Worm (Caenorhabditis elegans) whole organism, young adult: ENCODE measurements around the gene daf-11.

Experiments used
- B0336.3 ChIP-seq: fragments of 200-800 bp; sonication (Bioruptor generic); IDR thresholded peaks from 2 replicates; pipeline ENCODE4 v1.3.6; 2022; ENCODE audit warnings: missing genetic modification characterization, missing compliant biosample characterization
- F23B12.7 ChIP-seq: sonication (generic microtip); optimal IDR thresholded peaks from 2 replicates; lab custom pipeline; 2017; ENCODE audit warnings: missing genetic modification characterization, mild to moderate bottlenecking, missing compliant biosample characterization, antibody characterized with exemption, moderate library complexity; ENCODE audit not compliant: insufficient read depth
- F37B4.10 ChIP-seq: fragments of 200-800 bp; sonication (Bioruptor generic); IDR thresholded peaks from 2 replicates; pipeline ENCODE4 v1.3.6; 2022; ENCODE audit warnings: missing genetic modification characterization, missing compliant biosample characterization
- F49E8.2 ChIP-seq: sonication (generic microtip); optimal IDR thresholded peaks from 3 replicates; lab custom pipeline; 2017; ENCODE audit warnings: missing genetic modification characterization, mild to moderate bottlenecking, missing compliant biosample characterization, antibody characterized with exemption, moderate library complexity; ENCODE audit not compliant: insufficient read depth
- F52B5.7 ChIP-seq: sonication (generic microtip); optimal IDR thresholded peaks from 2 replicates; lab custom pipeline; 2016; ENCODE audit warnings: mild to moderate bottlenecking, missing genetic modification characterization, missing compliant biosample characterization
- F57C9.4 ChIP-seq: sonication (generic microtip); optimal IDR thresholded peaks from 2 replicates; lab custom pipeline; 2017; ENCODE audit warnings: mild to moderate bottlenecking, missing genetic modification characterization, missing compliant biosample characterization
- Y53G8AR.9 ChIP-seq: fragments of 200-800 bp; sonication (Bioruptor generic); conservative IDR thresholded peaks from 2 replicates; pipeline ENCODE4 v1.3.6; 2022; ENCODE audit warnings: missing genetic modification reagents, missing genetic modification characterization, missing compliant biosample characterization
- ZK185.1 ChIP-seq: sonication (generic microtip); optimal IDR thresholded peaks from 2 replicates; lab custom pipeline; 2016; ENCODE audit warnings: mild to moderate bottlenecking, missing genetic modification characterization, missing compliant biosample characterization; ENCODE audit not compliant: poor library complexity, severe bottlenecking
- ama-1 ChIP-seq, 3 experiments: fragments of 150-350 bp in 1 of 3; sonication (generic microtip) in 2 of 3; optimal IDR thresholded peaks; 2 replicates each; lab custom pipeline; 2014 to 2018; ENCODE audit warnings: missing biosample characterization in 2 of 3, missing genetic modification characterization in 2 of 3, missing genetic modification reagents in 2 of 3
- attf-3 ChIP-seq: fragments of 200-800 bp; sonication (Bioruptor generic); conservative IDR thresholded peaks from 2 replicates; pipeline ENCODE4 v1.3.6; 2022; ENCODE audit warnings: missing genetic modification reagents, missing genetic modification characterization, missing compliant biosample characterization
- attf-5 ChIP-seq: fragments of 200-800 bp; sonication (Bioruptor generic); optimal IDR thresholded peaks from 2 replicates; lab custom pipeline; 2018; ENCODE audit warnings: mild to moderate bottlenecking, missing genetic modification characterization, missing compliant biosample characterization
- ccch-3 ChIP-seq: fragments of 200-800 bp; sonication (Bioruptor generic); optimal IDR thresholded peaks from 2 replicates; lab custom pipeline; 2018; ENCODE audit warnings: mild to moderate bottlenecking, missing genetic modification characterization, missing compliant biosample characterization
- cebp-1 ChIP-seq, 2 experiments: fragments of 200-800 bp in 1 of 2; sonication (Bioruptor generic) in 1 of 2; sonication (generic microtip) in 1 of 2; IDR thresholded peaks in 1 of 2; optimal IDR thresholded peaks in 1 of 2; 2 replicates each; pipeline versions ENCODE4 v1.3.6 to Lab custom; 2017 to 2022; ENCODE audit warnings: missing compliant biosample characterization in 2 of 2, missing genetic modification characterization in 2 of 2, mild to moderate bottlenecking in 1 of 2, missing genetic modification reagents in 1 of 2, moderate library complexity in 1 of 2
- cebp-2 ChIP-seq: fragments of 200-800 bp; sonication (Bioruptor generic); IDR thresholded peaks from 2 replicates; pipeline ENCODE4 v1.3.6; 2022; ENCODE audit warnings: missing genetic modification characterization, missing compliant biosample characterization
- ceh-79 ChIP-seq: sonication (generic microtip); optimal IDR thresholded peaks from 2 replicates; lab custom pipeline; 2017; ENCODE audit warnings: mild to moderate bottlenecking, missing genetic modification characterization, missing compliant biosample characterization
- egrh-3 ChIP-seq: fragments of 200-800 bp; sonication (Bioruptor generic); IDR thresholded peaks from 2 replicates; pipeline ENCODE4 v1.3.6; 2022; ENCODE audit warnings: missing genetic modification reagents, missing genetic modification characterization, missing compliant biosample characterization
- fkh-3 ChIP-seq: sonication (generic microtip); optimal IDR thresholded peaks from 2 replicates; lab custom pipeline; 2016; ENCODE audit warnings: mild to moderate bottlenecking, missing genetic modification characterization, missing compliant biosample characterization
- gei-17 ChIP-seq: fragments of 200-800 bp; sonication (Bioruptor generic); optimal IDR thresholded peaks from 2 replicates; lab custom pipeline; 2018; ENCODE audit warnings: mild to moderate bottlenecking, missing genetic modification characterization, missing compliant biosample characterization
- him-1 ChIP-seq: sonication (generic microtip); optimal IDR thresholded peaks from 2 replicates; lab custom pipeline; 2016; ENCODE audit warnings: missing genotype, missing genetic modification reagents, missing genetic modification characterization, missing compliant biosample characterization
- hlh-26 ChIP-seq: fragments of 200-800 bp; sonication (Bioruptor generic); conservative IDR thresholded peaks from 2 replicates; pipeline ENCODE4 v1.3.6; 2022; ENCODE audit warnings: missing genetic modification reagents, missing genetic modification characterization, missing compliant biosample characterization
- hmg-1.2 ChIP-seq: fragments of 200-800 bp; sonication (Bioruptor generic); IDR thresholded peaks from 2 replicates; pipeline ENCODE4 v1.3.6; 2022; ENCODE audit warnings: missing genetic modification reagents, missing genetic modification characterization, missing compliant biosample characterization
- hmg-20 ChIP-seq: fragments of 200-800 bp; sonication (Bioruptor generic); IDR thresholded peaks from 2 replicates; pipeline ENCODE4 v1.3.6; 2022; ENCODE audit warnings: missing genetic modification reagents, missing genetic modification characterization, missing compliant biosample characterization
- hsf-1 ChIP-seq: fragments of 200-800 bp; sonication (Bioruptor generic); IDR thresholded peaks from 2 replicates; pipeline ENCODE4 v1.3.6; 2022; ENCODE audit warnings: missing genetic modification reagents, missing genetic modification characterization, missing compliant biosample characterization
- let-526 ChIP-seq: fragments of 200-800 bp; sonication (Bioruptor generic); IDR thresholded peaks from 2 replicates; pipeline ENCODE4 v1.3.6; 2022; ENCODE audit warnings: missing genetic modification reagents, missing genetic modification characterization, missing compliant biosample characterization
- lir-1 ChIP-seq: fragments of 200-800 bp; sonication (Bioruptor generic); conservative IDR thresholded peaks from 2 replicates; pipeline ENCODE4 v1.3.6; 2022; ENCODE audit warnings: missing genetic modification reagents, missing genetic modification characterization, missing compliant biosample characterization
- madf-6 ChIP-seq: fragments of 200-800 bp; sonication (Bioruptor generic); IDR thresholded peaks from 2 replicates; pipeline ENCODE4 v1.3.6; 2022; ENCODE audit warnings: missing genetic modification reagents, missing genetic modification characterization, missing compliant biosample characterization
- mxl-1 ChIP-seq: sonication (generic microtip); optimal IDR thresholded peaks from 2 replicates; lab custom pipeline; 2016; ENCODE audit warnings: missing genetic modification characterization, missing compliant biosample characterization
- nfya-1 ChIP-seq: sonication (generic microtip); optimal IDR thresholded peaks from 2 replicates; lab custom pipeline; 2017; ENCODE audit warnings: antibody characterized with exemption, missing compliant biosample characterization, missing genetic modification characterization, borderline replicate concordance; ENCODE audit not compliant: insufficient read depth
- nhr-120 ChIP-seq: fragments of 200-800 bp; sonication (Bioruptor generic); IDR thresholded peaks from 2 replicates; pipeline ENCODE4 v1.3.6; 2022; ENCODE audit warnings: missing genetic modification characterization, missing compliant biosample characterization
- nhr-179 ChIP-seq: sonication (generic microtip); optimal IDR thresholded peaks from 2 replicates; lab custom pipeline; 2016; ENCODE audit warnings: mild to moderate bottlenecking, missing genetic modification characterization, missing compliant biosample characterization
- nhr-80 ChIP-seq: sonication (generic microtip); optimal IDR thresholded peaks from 2 replicates; lab custom pipeline; 2016; ENCODE audit warnings: missing genetic modification characterization, missing compliant biosample characterization
- pbrm-1 ChIP-seq: fragments of 200-800 bp; sonication (Bioruptor generic); IDR thresholded peaks from 2 replicates; pipeline ENCODE4 v1.3.6; 2022; ENCODE audit warnings: missing genetic modification reagents, missing genetic modification characterization, missing compliant biosample characterization
- rcor-1 ChIP-seq: fragments of 200-800 bp; sonication (Bioruptor generic); IDR thresholded peaks from 2 replicates; pipeline ENCODE4 v1.3.6; 2022; ENCODE audit warnings: missing genetic modification reagents, missing genetic modification characterization, missing compliant biosample characterization
- rec-8 ChIP-seq, 2 experiments: sonication (generic microtip); optimal IDR thresholded peaks; 2 replicates each; lab custom pipeline; 2016; ENCODE audit warnings: mild to moderate bottlenecking in 2 of 2, missing genetic modification characterization in 2 of 2, missing genetic modification reagents in 2 of 2, missing genotype in 2 of 2, missing biosample characterization in 1 of 2, missing compliant biosample characterization in 1 of 2, moderate library complexity in 1 of 2
- repo-1 ChIP-seq: sonication (generic microtip); optimal IDR thresholded peaks from 2 replicates; lab custom pipeline; 2017; ENCODE audit warnings: mild to moderate bottlenecking, missing genetic modification characterization, missing compliant biosample characterization
- snpc-1.1 ChIP-seq: sonication (generic microtip); optimal IDR thresholded peaks from 2 replicates; lab custom pipeline; 2017; ENCODE audit warnings: missing genetic modification characterization, mild to moderate bottlenecking, missing compliant biosample characterization, antibody characterized with exemption, moderate library complexity, missing genotype, missing genetic modification reagents; ENCODE audit not compliant: insufficient read depth
- snpc-1.3 ChIP-seq: sonication (generic microtip); optimal IDR thresholded peaks from 2 replicates; lab custom pipeline; 2017; ENCODE audit warnings: missing genetic modification characterization, mild to moderate bottlenecking, missing compliant biosample characterization, antibody characterized with exemption, moderate library complexity, missing genotype, missing genetic modification reagents; ENCODE audit not compliant: insufficient read depth
- tlf-1 ChIP-seq: fragments of 200-800 bp; sonication (Bioruptor generic); optimal IDR thresholded peaks from 2 replicates; lab custom pipeline; 2018; ENCODE audit warnings: mild to moderate bottlenecking, missing genetic modification characterization, missing compliant biosample characterization
- unc-130 ChIP-seq: sonication (generic microtip); optimal IDR thresholded peaks from 2 replicates; lab custom pipeline; 2016; ENCODE audit warnings: missing genetic modification reagents, missing genetic modification characterization, missing compliant biosample characterization
- xnd-1 ChIP-seq: sonication (generic microtip); optimal IDR thresholded peaks from 2 replicates; lab custom pipeline; 2016; ENCODE audit warnings: missing genotype, missing genetic modification reagents, missing genetic modification characterization, missing compliant biosample characterization
- ztf-25 ChIP-seq: fragments of 200-800 bp; sonication (Bioruptor generic); IDR thresholded peaks from 2 replicates; pipeline ENCODE4 v1.3.6; 2022; ENCODE audit warnings: missing genetic modification reagents, missing genetic modification characterization, missing compliant biosample characterization
- ztf-3 ChIP-seq: fragments of 200-800 bp; sonication (Bioruptor generic); optimal IDR thresholded peaks from 2 replicates; lab custom pipeline; 2018; ENCODE audit warnings: mild to moderate bottlenecking, missing genetic modification characterization, missing compliant biosample characterization

Gene daf-11

DNA sequence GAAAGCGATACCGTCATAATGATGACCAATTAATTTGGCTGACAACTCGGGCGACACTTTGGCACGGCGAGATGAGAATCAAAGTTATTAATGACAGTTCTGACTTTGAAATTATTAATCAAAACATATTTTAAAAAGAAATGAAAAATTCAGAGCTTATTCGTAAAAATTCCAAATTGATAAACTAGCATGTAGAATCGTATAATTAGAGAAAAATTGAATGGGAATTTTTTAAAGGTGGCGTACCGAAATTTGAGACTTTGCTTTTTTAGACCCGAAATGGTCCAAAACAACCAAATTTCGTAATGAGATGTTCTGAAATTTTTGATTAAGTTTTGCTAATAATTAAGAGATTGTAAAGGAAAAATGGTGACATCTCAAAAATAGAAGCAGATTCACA, at the start of gene daf-11:
daf-11 (minus strand) TSS at position 101 of the 400 bp plus-strand sequence.
- TF ChIP-seq F37B4.10 (GFP tag; lab: Robert Waterston, UW) (no peak), lir-1 (no peak), ZK185.1 (no peak), Y53G8AR.9 (no peak), mxl-1 (tag; lab: Kevin White, UChicago) (no peak), cebp-2 (GFP tag; lab: Robert Waterston, UW) (no peak), ztf-25 (GFP tag; lab: Robert Waterston, UW) (no peak), ceh-79 (tag; lab: Kevin White, UChicago) (no peak), repo-1 (no peak), ama-1 (optimal IDR thresholded peaks at IDR 0.05; lab: Kevin White, UChicago) (no peak), ama-1 (GFP tag; optimal IDR thresholded peaks at IDR 0.05; lab: Kevin White, UChicago) (no peak), pbrm-1 (GFP tag; lab: Robert Waterston, UW) (no peak), attf-5 (GFP tag; lab: Kevin White, UChicago) (no peak), nfya-1 (no peak), tlf-1 (no peak), let-526 (GFP tag; lab: Robert Waterston, UW) (no peak), gei-17 (GFP tag; lab: Kevin White, UChicago) (no peak)

DNA sequence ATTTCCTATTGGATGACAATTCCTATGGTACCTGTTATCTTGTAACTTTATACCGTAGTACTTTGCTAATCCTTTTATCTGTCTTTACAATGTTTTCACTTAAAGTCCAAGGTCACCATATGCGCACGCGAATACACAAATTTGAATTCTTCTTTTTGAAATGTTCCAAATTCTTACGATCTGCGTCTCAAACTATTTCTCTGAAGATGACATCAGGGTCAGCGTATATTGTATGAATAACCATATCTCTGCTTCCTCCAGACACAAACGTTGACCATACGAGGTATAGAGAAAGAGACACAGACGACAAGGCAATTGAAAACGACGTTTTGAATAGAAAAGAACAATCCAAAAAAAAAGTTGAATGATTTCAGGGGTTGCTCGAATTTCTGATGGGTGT, 48.1 kb upstream of the daf-11 start:
- TF ChIP-seq nhr-80 (peak; percentile 14), him-1 (tag; lab: Kevin White, UChicago) (no peak)

DNA sequence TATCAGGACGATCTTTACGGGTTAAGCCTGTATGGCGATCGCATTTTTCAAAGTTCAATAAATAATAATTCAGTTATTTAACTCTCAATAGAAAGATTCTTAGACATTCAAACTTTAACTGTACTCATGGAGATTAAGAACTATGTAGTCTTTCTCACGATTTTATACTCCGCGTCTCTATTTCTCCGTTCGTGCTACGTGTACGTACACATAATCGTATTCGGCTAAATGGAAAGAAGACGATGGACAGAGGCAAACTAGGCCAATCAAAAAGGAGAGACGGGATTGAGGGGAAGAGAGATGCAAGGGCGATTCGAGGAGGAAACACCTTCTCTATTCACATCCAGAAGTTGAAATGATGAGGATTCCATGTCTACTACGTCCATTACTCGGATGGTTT, 47.5 kb upstream of the daf-11 start, which contains the start of gene bus-18:
bus-18 (plus strand) TSS at position 301 of the 400 bp plus-strand sequence.
- TF ChIP-seq egrh-3 (GFP tag; lab: Robert Waterston, UW) (no peak), snpc-1.3 (tag; lab: Kevin White, UChicago) (no peak), F49E8.2 (tag; lab: Kevin White, UChicago) (no peak), B0336.3 (no peak), ztf-25 (GFP tag; lab: Robert Waterston, UW) (no peak), ccch-3 (GFP tag; lab: Kevin White, UChicago) (no peak), rcor-1 (GFP tag; lab: Robert Waterston, UW) (no peak), fkh-3 (tag; lab: Kevin White, UChicago) (no peak)

DNA sequence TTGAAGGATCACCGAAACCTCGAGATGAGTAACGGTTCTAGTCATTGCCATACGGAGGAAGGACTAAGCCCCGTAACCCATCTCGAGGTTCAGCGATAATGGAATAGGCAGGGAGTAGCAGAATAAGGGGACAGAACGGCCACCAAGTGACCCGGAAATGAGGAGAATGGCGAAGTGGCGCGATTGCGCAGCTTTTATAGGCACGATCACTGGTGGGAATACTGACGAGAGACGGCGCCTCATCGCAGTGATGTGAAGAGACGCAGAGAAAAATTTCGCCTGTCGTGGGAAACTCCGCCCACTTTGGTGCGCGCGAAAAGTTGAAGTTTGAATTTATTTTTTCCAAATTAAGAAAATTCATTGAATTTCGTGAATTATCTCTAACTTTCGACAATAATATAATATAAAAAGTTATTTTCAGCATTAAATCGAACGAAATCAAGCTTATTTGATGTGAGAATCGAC, 44.2 kb upstream of the daf-11 start, which contains the start of gene F55A11.4:
F55A11.4 (plus strand) TSS at position 415 of the 465 bp plus-strand sequence.
- peak; percentile 39 for TF ChIP-seq snpc-1.3 (tag; lab: Kevin White, UChicago)
- TF ChIP-seq nhr-120, result no peak
- TF ChIP-seq nhr-179 (tag; lab: Kevin White, UChicago), result no peak
- no peak for TF ChIP-seq ceh-79 (tag; lab: Kevin White, UChicago)
- no peak for TF ChIP-seq hmg-20 (GFP tag; lab: Robert Waterston, UW)
- TF ChIP-seq F37B4.10 (GFP tag; lab: Robert Waterston, UW), result no peak
- TF ChIP-seq snpc-1.1 (tag; lab: Kevin White, UChicago), result peak; percentile 4
- TF ChIP-seq cebp-1 (GFP tag; IDR thresholded peaks at IDR 0.05; lab: Robert Waterston, UW), result no peak
- TF ChIP-seq cebp-1 (tag; optimal IDR thresholded peaks at IDR 0.05; lab: Kevin White, UChicago), result peak; percentile 11
- TF ChIP-seq attf-3, result no peak
- peak; percentile 99 for TF ChIP-seq hmg-1.2
- peak; percentile 38 for TF ChIP-seq xnd-1 (tag; lab: Kevin White, UChicago)
- TF ChIP-seq let-526 (GFP tag; lab: Robert Waterston, UW), result 0 out of 2 replicates have a peak, but pooled peaks have one; percentile 11
- no peak for TF ChIP-seq rec-8 (tag; optimal IDR thresholded peaks at IDR 0.05; lab: Kevin White, UChicago)
- no peak for TF ChIP-seq hlh-26 (GFP tag; lab: Robert Waterston, UW)
- peak; percentile 49 for TF ChIP-seq F52B5.7 (tag; lab: Kevin White, UChicago)
- peak; percentile 24 for TF ChIP-seq repo-1
- TF ChIP-seq F57C9.4 (tag; lab: Kevin White, UChicago), result no peak
- no peak for TF ChIP-seq ztf-3 (GFP tag; lab: Kevin White, UChicago)
- TF ChIP-seq unc-130 (GFP tag; lab: Kevin White, UChicago), result no peak
- TF ChIP-seq madf-6 (GFP tag; lab: Robert Waterston, UW), result peak; percentile 81
- TF ChIP-seq F23B12.7 (tag; lab: Kevin White, UChicago), result no peak
- TF ChIP-seq ama-1 (optimal IDR thresholded peaks at IDR 0.05; lab: Kevin White, UChicago), result no peak
- no peak for TF ChIP-seq ama-1 (GFP tag; optimal IDR thresholded peaks at IDR 0.05; lab: Kevin White, UChicago)
- peak; percentile 32; the same call in 1 of the 2 replicates for TF ChIP-seq hsf-1 (GFP tag; lab: Robert Waterston, UW)
